Worm (Caenorhabditis elegans): ENCODE results near the gene str-252.

ce11 chrV:13949752-13950151, 33.5 kb downstream of the str-252 start, which contains the start of gene R10D12.7:
- no peak for TF ChIP-seq snpc-4 (tag; optimal IDR thresholded peaks at IDR 0.05)
- no peak for TF ChIP-seq nhr-237 (tag; optimal IDR thresholded peaks at IDR 0.05)
- TF ChIP-seq elt-1 (tag; optimal IDR thresholded peaks at IDR 0.05; ENCODE audit: borderline replicate concordance, insufficient read depth): no peak
- TF ChIP-seq flh-1 (GFP tag; optimal IDR thresholded peaks at IDR 0.05): no peak
- TF ChIP-seq nhr-28 (tag; optimal IDR thresholded peaks at IDR 0.05): no peak
- no peak for TF ChIP-seq lsy-2 (tag; optimal IDR thresholded peaks at IDR 0.05)
- TF ChIP-seq lin-13 (tag; optimal IDR thresholded peaks at IDR 0.05): no peak
- TF ChIP-seq unc-62 (GFP tag; optimal IDR thresholded peaks at IDR 0.05): no peak
- TF ChIP-seq ces-1 (GFP tag; optimal IDR thresholded peaks at IDR 0.05): no peak
